Fruit fly (Drosophila melanogaster) whole organism, embryonic: ENCODE results near the gene CG7378.

Experiments
- Aef1 ChIP-seq: fragments of 200-800 bp; sonication (Bioruptor generic); IDR thresholded peaks from 3 replicates; pipeline ENCODE4 v1.3.6; 2022; ENCODE audit warnings: missing biosample characterization, missing genetic modification characterization
- Atf6 ChIP-seq: fragments of 200-800 bp; sonication (Bioruptor generic); IDR thresholded peaks from 2 replicates; pipeline ENCODE4 v1.3.6; 2022; ENCODE audit warnings: missing biosample characterization, missing genetic modification characterization
- Blimp-1 ChIP-seq: fragments of 200-800 bp; sonication (Bioruptor generic); optimal IDR thresholded peaks from 3 replicates; lab custom pipeline; 2018; ENCODE audit warnings: missing biosample characterization, missing genetic modification characterization, mild to moderate bottlenecking, moderate library complexity, missing genetic modification reagents
- CG10979 ChIP-seq: fragments of 200-800 bp; sonication (Bioruptor generic); optimal IDR thresholded peaks from 2 replicates; lab custom pipeline; 2018; ENCODE audit warnings: missing biosample characterization, mild to moderate bottlenecking, missing genetic modification characterization, moderate library complexity
- CG11504 ChIP-seq: fragments of 200-800 bp; sonication (Bioruptor generic); optimal IDR thresholded peaks from 3 replicates; lab custom pipeline; 2019; ENCODE audit warnings: missing biosample characterization, mild to moderate bottlenecking, missing genetic modification characterization, moderate library complexity
- CG12155 ChIP-seq: fragments of 200-800 bp; sonication (Bioruptor generic); optimal IDR thresholded peaks from 3 replicates; lab custom pipeline; 2016; ENCODE audit warnings: missing biosample characterization, missing genetic modification characterization
- CG13775 ChIP-seq: fragments of 200-800 bp; sonication (Bioruptor generic); optimal IDR thresholded peaks from 3 replicates; lab custom pipeline; 2017; ENCODE audit warnings: missing biosample characterization, mild to moderate bottlenecking, missing genetic modification characterization
- CG18599 ChIP-seq: fragments of 200-800 bp; sonication (Bioruptor generic); optimal IDR thresholded peaks from 3 replicates; lab custom pipeline; 2017; ENCODE audit warnings: missing biosample characterization, missing genetic modification characterization, mild to moderate bottlenecking, moderate library complexity, missing genetic modification reagents
- CG2120 ChIP-seq: fragments of 200-800 bp; sonication (Bioruptor generic); optimal IDR thresholded peaks from 3 replicates; lab custom pipeline; 2016; ENCODE audit warnings: missing biosample characterization, missing genetic modification characterization
- CG2678 ChIP-seq: fragments of 200-800 bp; sonication (Bioruptor generic); optimal IDR thresholded peaks from 3 replicates; lab custom pipeline; 2019; ENCODE audit warnings: missing biosample characterization, mild to moderate bottlenecking, missing genetic modification characterization, moderate library complexity
- CG2712 ChIP-seq: fragments of 200-800 bp; optimal IDR thresholded peaks from 3 replicates; lab custom pipeline; 2019; ENCODE audit warnings: missing biosample characterization, mild to moderate bottlenecking, missing genetic modification characterization, moderate library complexity
- CG30403 ChIP-seq: fragments of 200-800 bp; sonication (Bioruptor generic); optimal IDR thresholded peaks from 3 replicates; lab custom pipeline; 2016; ENCODE audit warnings: missing biosample characterization, missing genetic modification characterization
- CG3281 ChIP-seq: fragments of 200-800 bp; sonication (Bioruptor generic); optimal IDR thresholded peaks from 3 replicates; lab custom pipeline; 2017; ENCODE audit warnings: missing biosample characterization, mild to moderate bottlenecking, missing genetic modification characterization
- CG3847 ChIP-seq: fragments of 200-800 bp; sonication (Bioruptor generic); IDR thresholded peaks from 2 replicates; pipeline ENCODE4 v1.3.6; 2022; ENCODE audit warnings: missing biosample characterization, missing genetic modification characterization
- CG3995 ChIP-seq: fragments of 200-800 bp; sonication (Bioruptor generic); optimal IDR thresholded peaks from 3 replicates; lab custom pipeline; 2016; ENCODE audit warnings: missing biosample characterization, missing genetic modification characterization
- CG6791 ChIP-seq: fragments of 200-800 bp; sonication (Bioruptor generic); IDR thresholded peaks from 3 replicates; pipeline ENCODE4 v1.3.6; 2022; ENCODE audit warnings: missing biosample characterization, missing genetic modification characterization; ENCODE audit not compliant: partially characterized antibody
- CG7556 ChIP-seq: fragments of 200-800 bp; sonication (Bioruptor generic); optimal IDR thresholded peaks from 2 replicates; lab custom pipeline; 2017; ENCODE audit warnings: missing biosample characterization, mild to moderate bottlenecking, missing genetic modification characterization
- CG8944 ChIP-seq: fragments of 200-800 bp; sonication (Bioruptor generic); optimal IDR thresholded peaks from 3 replicates; lab custom pipeline; 2016; ENCODE audit warnings: missing biosample characterization, missing genetic modification characterization
- CoRest ChIP-seq: fragments of 200-800 bp; sonication (Bioruptor generic); optimal IDR thresholded peaks from 3 replicates; lab custom pipeline; 2018; ENCODE audit warnings: missing biosample characterization, mild to moderate bottlenecking, missing genetic modification characterization, moderate library complexity
- Dbx ChIP-seq: fragments of 200-800 bp; sonication (Bioruptor generic); IDR thresholded peaks from 3 replicates; pipeline ENCODE4 v1.3.6; 2022; ENCODE audit warnings: missing biosample characterization, missing genetic modification characterization
- Deaf1 ChIP-seq: fragments of 200-800 bp; optimal IDR thresholded peaks from 3 replicates; lab custom pipeline; 2019; ENCODE audit warnings: missing biosample characterization, mild to moderate bottlenecking, missing genetic modification characterization, moderate library complexity
- Fer1 ChIP-seq: fragments of 200-800 bp; sonication (Bioruptor generic); optimal IDR thresholded peaks from 2 replicates; lab custom pipeline; 2017; ENCODE audit warnings: missing biosample characterization, mild to moderate bottlenecking, missing genetic modification characterization
- MBD-R2 ChIP-seq: fragments of 200-800 bp; sonication (Bioruptor generic); IDR thresholded peaks from 2 replicates; pipeline ENCODE4 v1.3.6; 2022; ENCODE audit warnings: missing biosample characterization, missing genetic modification characterization
- Max ChIP-seq: fragments of 200-800 bp; sonication (Bioruptor generic); optimal IDR thresholded peaks from 2 replicates; lab custom pipeline; 2016; ENCODE audit warnings: missing biosample characterization, mild to moderate bottlenecking, missing genetic modification characterization
- Med ChIP-seq: fragments of 200-800 bp; sonication (Bioruptor generic); peaks from one replicate; lab custom pipeline; 2016; ENCODE audit warnings: missing biosample characterization, missing genetic modification characterization, mild to moderate bottlenecking, inconsistent platforms, moderate library complexity
- Mrtf ChIP-seq: fragments of 200-800 bp; sonication (Bioruptor generic); IDR thresholded peaks from 3 replicates; pipeline ENCODE4 v1.3.6; 2022; ENCODE audit warnings: missing biosample characterization, missing genetic modification characterization
- Sox102F ChIP-seq: fragments of 200-800 bp; sonication (Bioruptor generic); optimal IDR thresholded peaks from 2 replicates; lab custom pipeline; 2018; ENCODE audit warnings: missing biosample characterization, mild to moderate bottlenecking, missing genetic modification characterization, moderate library complexity
- Stat92E ChIP-seq, 3 experiments: fragments of >200 bp in 2 of 3; fragments of 200-800 bp in 1 of 3; sonication (Bioruptor generic) in 1 of 3; optimal IDR thresholded peaks; 2 replicates each; lab custom pipeline; 2017 to 2019; ENCODE audit warnings: missing biosample characterization in 3 of 3, missing genetic modification characterization in 3 of 3, mild to moderate bottlenecking in 1 of 3, moderate library complexity in 1 of 3
- ap ChIP-seq: fragments of 200-800 bp; sonication (Bioruptor generic); IDR thresholded peaks from 2 replicates; pipeline ENCODE4 v1.3.6; 2022; ENCODE audit warnings: missing biosample characterization, missing genetic modification characterization
- caup ChIP-seq: fragments of 200-800 bp; sonication (Bioruptor generic); optimal IDR thresholded peaks from 3 replicates; lab custom pipeline; 2017; ENCODE audit warnings: missing biosample characterization, mild to moderate bottlenecking, missing genetic modification characterization, moderate library complexity; ENCODE audit not compliant: severe bottlenecking
- dmrt99B ChIP-seq: fragments of 200-800 bp; sonication (Bioruptor generic); optimal IDR thresholded peaks from 2 replicates; lab custom pipeline; 2018; ENCODE audit warnings: missing biosample characterization, mild to moderate bottlenecking, missing genetic modification characterization, moderate library complexity
- dpn ChIP-seq, 2 experiments: fragments of 200-800 bp; sonication (Bioruptor generic); optimal IDR thresholded peaks; 3 replicates each; lab custom pipeline; 2016; ENCODE audit warnings: missing biosample characterization in 2 of 2, missing genetic modification characterization in 2 of 2
- dysf ChIP-seq: fragments of 200-800 bp; sonication (Bioruptor generic); IDR thresholded peaks from 3 replicates; pipeline ENCODE4 v1.3.6; 2022; ENCODE audit warnings: missing biosample characterization, missing genetic modification characterization
- gcm ChIP-seq: fragments of 200-800 bp; sonication (Bioruptor generic); optimal IDR thresholded peaks from 2 replicates; lab custom pipeline; 2019; ENCODE audit warnings: missing biosample characterization, mild to moderate bottlenecking, missing genetic modification characterization, moderate library complexity
- gem ChIP-seq: fragments of 200-800 bp; sonication (Bioruptor generic); optimal IDR thresholded peaks from 2 replicates; lab custom pipeline; 2019; ENCODE audit warnings: missing biosample characterization, mild to moderate bottlenecking, missing genetic modification characterization, moderate library complexity
- grau ChIP-seq: fragments of 200-800 bp; optimal IDR thresholded peaks from 3 replicates; lab custom pipeline; 2019; ENCODE audit warnings: missing biosample characterization, mild to moderate bottlenecking, missing genetic modification characterization, moderate library complexity
- ind ChIP-seq: fragments of 200-800 bp; sonication (Bioruptor generic); optimal IDR thresholded peaks from 3 replicates; lab custom pipeline; 2016; ENCODE audit warnings: missing biosample characterization, missing genetic modification characterization
- lab ChIP-seq: fragments of 200-800 bp; sonication (Bioruptor generic); optimal IDR thresholded peaks from 3 replicates; lab custom pipeline; 2017; ENCODE audit warnings: missing biosample characterization, missing genetic modification characterization, mild to moderate bottlenecking, moderate library complexity, missing genetic modification reagents
- lilli ChIP-seq: fragments of 200-800 bp; sonication (Bioruptor generic); optimal IDR thresholded peaks from 3 replicates; lab custom pipeline; 2016; ENCODE audit warnings: missing biosample characterization, missing genetic modification characterization
- lmd ChIP-seq: fragments of 200-800 bp; sonication (Bioruptor generic); IDR thresholded peaks from 2 replicates; pipeline ENCODE4 v1.3.6; 2022; ENCODE audit warnings: missing biosample characterization, missing genetic modification characterization
- mam ChIP-seq: fragments of 200-800 bp; sonication (Bioruptor generic); optimal IDR thresholded peaks from 3 replicates; lab custom pipeline; 2016; ENCODE audit warnings: missing biosample characterization, missing genetic modification characterization
- sc ChIP-seq, 3 experiments: fragments of >200 bp in 2 of 3; fragments of 200-800 bp in 1 of 3; sonication (Bioruptor generic) in 1 of 3; optimal IDR thresholded peaks; 2 replicates in 2 of 3; 3 replicates in 1 of 3; lab custom pipeline; 2017; ENCODE audit warnings: mild to moderate bottlenecking in 1 of 3, missing biosample characterization in 1 of 3, missing genetic modification characterization in 1 of 3, missing genetic modification reagents in 1 of 3
- sens ChIP-seq: fragments of 200-800 bp; sonication (Bioruptor generic); peaks from one replicate; lab custom pipeline; 2016; ENCODE audit warnings: missing biosample characterization, missing genetic modification characterization
- sisA ChIP-seq: fragments of 200-800 bp; sonication (Bioruptor generic); IDR thresholded peaks from 2 replicates; pipeline ENCODE4 v1.3.6; 2022; ENCODE audit warnings: missing biosample characterization, missing genetic modification characterization
- so ChIP-seq: fragments of 200-800 bp; sonication (Bioruptor generic); IDR thresholded peaks from 3 replicates; pipeline ENCODE4 v1.3.6; 2022; ENCODE audit warnings: missing biosample characterization, missing genetic modification characterization
- tgo ChIP-seq: fragments of 200-800 bp; sonication (Bioruptor generic); IDR thresholded peaks from 3 replicates; pipeline ENCODE4 v1.3.6; 2022; ENCODE audit warnings: missing biosample characterization, missing genetic modification characterization
- toy ChIP-seq: fragments of 200-800 bp; sonication (Bioruptor generic); IDR thresholded peaks from 2 replicates; pipeline ENCODE4 v1.3.6; 2022; ENCODE audit warnings: missing biosample characterization, missing genetic modification characterization

The CG7378 gene

DNA sequence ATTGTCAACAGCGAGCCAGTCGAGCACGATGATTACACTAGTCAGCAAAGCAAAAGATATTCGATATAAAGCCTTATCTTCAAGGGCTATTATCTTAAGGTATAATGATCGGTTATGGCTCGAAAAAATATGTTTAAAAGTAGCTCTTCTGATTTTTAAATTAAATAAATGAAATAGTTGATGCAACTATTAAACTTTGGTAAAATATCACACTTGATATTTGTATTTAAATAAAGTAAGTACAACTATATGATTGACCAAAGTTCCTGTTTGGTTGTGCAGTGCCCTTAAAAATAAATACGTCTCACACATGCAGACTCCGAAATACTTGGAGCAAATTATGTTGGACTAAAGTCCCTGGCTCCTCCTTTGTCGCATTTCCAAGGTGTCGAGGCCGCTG is 2.3 kb upstream of the CG7378 start:
- TF ChIP-seq CG2712 (tag; lab: Kevin White, UChicago) (peak; percentile 15), CG6791 (GFP tag; lab: Robert Waterston, UW) (no peak), gem (tag; lab: Kevin White, UChicago) (peak; percentile 16), CG10979 (tag; lab: Kevin White, UChicago) (peak; percentile 17), gcm (GFP tag; lab: Kevin White, UChicago) (no peak), MBD-R2 (GFP tag; lab: Robert Waterston, UW) (no peak), Med (GFP tag; lab: Kevin White, UChicago) (peak; percentile 2), sens (peak; percentile 52), Mrtf (GFP tag; lab: Robert Waterston, UW) (no peak), Blimp-1 (GFP tag; lab: Kevin White, UChicago) (peak; percentile 5), grau (tag; lab: Kevin White, UChicago) (peak; percentile 6)

- TF ChIP-seq ind (GFP tag; lab: Kevin White, UChicago) = peak; percentile 12
- TF ChIP-seq Max = no peak
- TF ChIP-seq CG2120 (GFP tag; lab: Kevin White, UChicago) = peak; percentile 26
- TF ChIP-seq CG2678 (tag; lab: Kevin White, UChicago) = peak; percentile 48
- TF ChIP-seq CG7556 = peak; percentile 13
- TF ChIP-seq tgo = peak; percentile 21; the same call in 1 of the 3 replicates
- TF ChIP-seq lmd (GFP tag; lab: Robert Waterston, UW) = peak; percentile 40; the same call in 1 of the 2 replicates
- peak; percentile 33 for TF ChIP-seq sens
- peak; percentile 13 for TF ChIP-seq Sox102F (GFP tag; lab: Kevin White, UChicago)
- TF ChIP-seq Dbx (GFP tag; lab: Robert Waterston, UW) = peak; percentile 9; the same call in 1 of the 3 replicates
- 0 out of 3 replicates have a peak, but pooled peaks have one; percentile 14 for TF ChIP-seq so
- no peak for TF ChIP-seq sc (optimal IDR thresholded peaks at IDR 0.05; lab: Kevin White, UChicago)
- TF ChIP-seq sc (GFP tag; optimal IDR thresholded peaks at IDR 0.05; lab: Kevin White, UChicago) = no peak
- peak; percentile 4 for TF ChIP-seq CG3281 (GFP tag; lab: Kevin White, UChicago)
- TF ChIP-seq sisA (GFP tag; lab: Robert Waterston, UW) = 0 out of 2 replicates have a peak, but pooled peaks have one; percentile 5
- TF ChIP-seq Atf6 = 0 out of 2 replicates have a peak, but pooled peaks have one; percentile 24
- TF ChIP-seq CG11504 (tag; lab: Kevin White, UChicago) = peak; percentile 19
- TF ChIP-seq Aef1 (GFP tag; lab: Robert Waterston, UW) = peak; percentile 34; the same call in 1 of the 3 replicates
- peak; percentile 40 for TF ChIP-seq Fer1 (GFP tag; lab: Kevin White, UChicago)
- peak; percentile 3 for TF ChIP-seq CG8944 (GFP tag; lab: Kevin White, UChicago)
- no peak for TF ChIP-seq Deaf1 (tag; lab: Kevin White, UChicago)
- no peak for TF ChIP-seq dpn (GFP tag; optimal IDR thresholded peaks at IDR 0.05; lab: Kevin White, UChicago)
- peak; percentile 22 for TF ChIP-seq CG30403 (GFP tag; lab: Kevin White, UChicago)
- TF ChIP-seq grau (tag; lab: Kevin White, UChicago) = peak; percentile 28
- TF ChIP-seq CG12155 = no peak
- TF ChIP-seq CG18599 (GFP tag; lab: Kevin White, UChicago) = peak; percentile 61
- TF ChIP-seq toy (GFP tag; lab: Robert Waterston, UW) = 0 out of 2 replicates have a peak, but pooled peaks have one; percentile 10
- TF ChIP-seq Stat92E (GFP tag; optimal IDR thresholded peaks at IDR 0.05; lab: Kevin White, UChicago) = no peak
- peak; percentile 13 for TF ChIP-seq caup (GFP tag; lab: Kevin White, UChicago)
- no peak for TF ChIP-seq ap (GFP tag; lab: Robert Waterston, UW)
- TF ChIP-seq CG3995 (GFP tag; lab: Kevin White, UChicago) = no peak
- TF ChIP-seq CoRest (tag; lab: Kevin White, UChicago) = peak; percentile 9
- TF ChIP-seq Med (GFP tag; lab: Kevin White, UChicago) = peak; percentile 29
- peak; percentile 14 for TF ChIP-seq CG13775
- 0 out of 2 replicates have a peak, but pooled peaks have one; percentile 32 for TF ChIP-seq CG3847
- peak; percentile 22 for TF ChIP-seq mam (GFP tag; lab: Kevin White, UChicago)
- TF ChIP-seq lab (GFP tag; lab: Kevin White, UChicago) = peak; percentile 52
- peak; percentile 41 for TF ChIP-seq lilli (GFP tag; lab: Kevin White, UChicago)
- TF ChIP-seq gem (tag; lab: Kevin White, UChicago) = peak; percentile 36
- TF ChIP-seq dysf = 0 out of 3 replicates have a peak, but pooled peaks have one; percentile 29
- peak; percentile 11 for TF ChIP-seq dmrt99B
Measured at dm6 chrX:18900958-18901357, 748 bp downstream of the CG7378 start.
